Worm (Caenorhabditis elegans) whole organism, L4 larva: Measurements from ENCODE around the gene hda-6.
A peak's percentile ranks its signal among the peaks of the same experiment; 100 is the strongest.
"Not testable (repeated sequence)": the region's sequence is repeated elsewhere in the genome, so short reads cannot be mapped to it uniquely, and the experiment has no call there.

Experiments
- aha-1 ChIP-seq: fragments of 150-350 bp; peaks from one replicate; lab custom pipeline; 2014; ENCODE audit warnings: missing biosample characterization, missing genetic modification characterization
- fkh-10 ChIP-seq: fragments of 150-350 bp; optimal IDR thresholded peaks from 2 replicates; lab custom pipeline; 2014; ENCODE audit warnings: missing biosample characterization, missing genetic modification reagents, missing genetic modification characterization
- nhr-11 ChIP-seq: fragments of 150-350 bp; optimal IDR thresholded peaks from 2 replicates; lab custom pipeline; 2014; ENCODE audit warnings: missing biosample characterization, missing genetic modification characterization
- snpc-1.2 ChIP-seq: fragments of 200-800 bp; sonication (Bioruptor generic); IDR thresholded peaks from 2 replicates; pipeline ENCODE4 v1.3.6; 2022; ENCODE audit warnings: missing genetic modification reagents, missing genetic modification characterization, missing compliant biosample characterization

The hda-6 gene

ce11 chrIV:5309137-5309536 is 55.0 kb downstream of the hda-6 start:
- 0 out of 2 replicates have a peak, but pooled peaks have one; percentile 79 for TF ChIP-seq snpc-1.2

- not testable (repeated sequence) for TF ChIP-seq fkh-10 (GFP tag; lab: Kevin White, UChicago); nhr-11 (tag; lab: Kevin White, UChicago); aha-1
Measured at ce11 chrIV:5308046-5308643, 56.0 kb downstream of the hda-6 start, which contains the start of the genes ZK354.9 and msp-58. Gene ZK354.9, minus strand, starts transcription at chrIV:5308146. Gene msp-58, plus strand, starts transcription at chrIV:5308593.
